2 fruit fly cellular contexts compared by ENCODE assay signal in genomic region chr3R:4868663-4869225, dm6.
A peak's percentile ranks its signal among the peaks of the same experiment; 100 is the strongest.
TF ChIP-seq lines count a peak whose summit lies in the region.

No protein-coding gene starts in this region.

- no peak for TF ChIP-seq CTCF in whole organism, embryonic (GFP tag; optimal IDR thresholded peaks at IDR 0.05; lab: Kevin White, UChicago)

TF ChIP-seq in whole organism, embryonic, 481 proteins besides CTCF, POLR2A, EP300 and RAD21:
- TF ChIP-seq CG11560 (tag; IDR thresholded peaks at IDR 0.05; lab: Robert Waterston, UW) (0 out of 3 replicates have a peak, but pooled peaks have one; percentile 12), odd (GFP tag; optimal IDR thresholded peaks at IDR 0.05; lab: Kevin White, UChicago) (no peak), bbx (GFP tag; IDR thresholded peaks at IDR 0.05; lab: Robert Waterston, UW; ENCODE audit: partially characterized antibody) (no peak), Hr39 (optimal IDR thresholded peaks at IDR 0.05; lab: Kevin White, UChicago) (peak; percentile 71), Dfd (GFP tag; optimal IDR thresholded peaks at IDR 0.05; lab: Kevin White, UChicago) (peak in 1 of 2 experiments; percentile 30), CG4730 (GFP tag; IDR thresholded peaks at IDR 0.05; lab: Robert Waterston, UW) (0 out of 2 replicates have a peak, but pooled peaks have one; percentile 12), Awh (GFP tag; IDR thresholded peaks at IDR 0.05; lab: Robert Waterston, UW) (no peak)

TF ChIP-seq in whole organism, wandering third instar larva, 38 proteins besides CTCF, POLR2A, EP300 and RAD21:
- TF ChIP-seq dmrt93B (GFP tag; optimal IDR thresholded peaks at IDR 0.05; lab: Kevin White, UChicago), result no peak
- peak; percentile 95 for TF ChIP-seq Dfd (GFP tag; optimal IDR thresholded peaks at IDR 0.05; lab: Kevin White, UChicago)
